Worm (Caenorhabditis elegans) whole organism, young adult: ENCODE results near the gene chs-2.

Experiments
- B0019.2 ChIP-seq: fragments of 200-800 bp; sonication (Bioruptor generic); conservative IDR thresholded peaks from 2 replicates; pipeline ENCODE4 v1.3.6; 2022; ENCODE audit warnings: missing genetic modification reagents, missing genetic modification characterization, missing compliant biosample characterization
- B0261.1 ChIP-seq: sonication (generic microtip); optimal IDR thresholded peaks from 2 replicates; lab custom pipeline; 2016; ENCODE audit warnings: mild to moderate bottlenecking, missing genetic modification characterization, moderate library complexity, missing compliant biosample characterization
- C06A6.2 ChIP-seq: fragments of 200-800 bp; sonication (Bioruptor generic); conservative IDR thresholded peaks from 2 replicates; pipeline ENCODE4 v1.3.6; 2022; ENCODE audit warnings: missing genetic modification characterization, missing compliant biosample characterization
- F22D6.2 ChIP-seq: sonication (generic microtip); optimal IDR thresholded peaks from 2 replicates; lab custom pipeline; 2016; ENCODE audit warnings: mild to moderate bottlenecking, missing genetic modification characterization, missing compliant biosample characterization
- F37B4.10 ChIP-seq: fragments of 200-800 bp; sonication (Bioruptor generic); IDR thresholded peaks from 2 replicates; pipeline ENCODE4 v1.3.6; 2022; ENCODE audit warnings: missing genetic modification characterization, missing compliant biosample characterization
- F52B5.7 ChIP-seq: sonication (generic microtip); optimal IDR thresholded peaks from 2 replicates; lab custom pipeline; 2016; ENCODE audit warnings: mild to moderate bottlenecking, missing genetic modification characterization, missing compliant biosample characterization
- F55B11.4 ChIP-seq: sonication (generic microtip); optimal IDR thresholded peaks from 2 replicates; lab custom pipeline; 2016; ENCODE audit warnings: missing compliant biosample characterization, missing genetic modification characterization, borderline replicate concordance; ENCODE audit not compliant: insufficient read depth
- F57C9.4 ChIP-seq: sonication (generic microtip); optimal IDR thresholded peaks from 2 replicates; lab custom pipeline; 2017; ENCODE audit warnings: mild to moderate bottlenecking, missing genetic modification characterization, missing compliant biosample characterization
- Y79H2A.3 ChIP-seq: fragments of 200-800 bp; sonication (Bioruptor generic); conservative IDR thresholded peaks from 2 replicates; pipeline ENCODE4 v1.3.6; 2022; ENCODE audit warnings: missing genetic modification reagents, missing genetic modification characterization, missing compliant biosample characterization
- akir-1 ChIP-seq: fragments of 200-800 bp; sonication (Bioruptor generic); optimal IDR thresholded peaks from 2 replicates; lab custom pipeline; 2018; ENCODE audit warnings: mild to moderate bottlenecking, missing genetic modification characterization, moderate library complexity, missing compliant biosample characterization
- aptf-3 ChIP-seq: fragments of 200-800 bp; sonication (Bioruptor generic); IDR thresholded peaks from 2 replicates; pipeline ENCODE4 v1.3.6; 2022; ENCODE audit warnings: missing genetic modification characterization, missing compliant biosample characterization
- atf-7 ChIP-seq: sonication (generic microtip); optimal IDR thresholded peaks from 2 replicates; lab custom pipeline; 2017; ENCODE audit warnings: mild to moderate bottlenecking, missing genetic modification characterization, missing compliant biosample characterization
- attf-6 ChIP-seq: fragments of 200-800 bp; sonication (Bioruptor generic); IDR thresholded peaks from 2 replicates; pipeline ENCODE4 v1.3.6; 2022; ENCODE audit warnings: missing genetic modification reagents, missing genetic modification characterization, missing compliant biosample characterization
- bed-1 ChIP-seq: fragments of 200-800 bp; sonication (Bioruptor generic); IDR thresholded peaks from 2 replicates; pipeline ENCODE4 v1.3.6; 2022; ENCODE audit warnings: missing genetic modification reagents, missing genetic modification characterization, missing compliant biosample characterization
- bed-2 ChIP-seq: fragments of 200-800 bp; sonication (Bioruptor generic); IDR thresholded peaks from 2 replicates; pipeline ENCODE4 v1.3.6; 2022; ENCODE audit warnings: missing genetic modification reagents, missing genetic modification characterization, missing compliant biosample characterization
- cebp-1 ChIP-seq, 2 experiments: fragments of 200-800 bp in 1 of 2; sonication (Bioruptor generic) in 1 of 2; sonication (generic microtip) in 1 of 2; IDR thresholded peaks in 1 of 2; optimal IDR thresholded peaks in 1 of 2; 2 replicates each; pipeline versions ENCODE4 v1.3.6 to Lab custom; 2017 to 2022; ENCODE audit warnings: missing compliant biosample characterization in 2 of 2, missing genetic modification characterization in 2 of 2, mild to moderate bottlenecking in 1 of 2, missing genetic modification reagents in 1 of 2, moderate library complexity in 1 of 2
- ceh-100 ChIP-seq: fragments of 200-800 bp; sonication (Bioruptor generic); IDR thresholded peaks from 2 replicates; pipeline ENCODE4 v1.3.6; 2022; ENCODE audit warnings: missing genetic modification reagents, missing genetic modification characterization, missing compliant biosample characterization
- ceh-27 ChIP-seq: fragments of 200-800 bp; sonication (Bioruptor generic); optimal IDR thresholded peaks from 2 replicates; lab custom pipeline; 2018; ENCODE audit warnings: mild to moderate bottlenecking, missing genetic modification characterization, moderate library complexity, missing compliant biosample characterization
- ceh-91 ChIP-seq: fragments of 200-800 bp; sonication (Bioruptor generic); IDR thresholded peaks from 2 replicates; pipeline ENCODE4 v1.3.6; 2022; ENCODE audit warnings: missing genetic modification reagents, missing genetic modification characterization, missing compliant biosample characterization
- die-1 ChIP-seq: sonication (generic microtip); optimal IDR thresholded peaks from 2 replicates; lab custom pipeline; 2016; ENCODE audit warnings: missing genotype, mild to moderate bottlenecking, missing genetic modification characterization, missing compliant biosample characterization
- dpff-1 ChIP-seq: sonication (generic microtip); optimal IDR thresholded peaks from 2 replicates; lab custom pipeline; 2017; ENCODE audit warnings: mild to moderate bottlenecking, missing genetic modification characterization, missing compliant biosample characterization
- efl-1 ChIP-seq: fragments of 150-350 bp; optimal IDR thresholded peaks from 2 replicates; lab custom pipeline; 2014; ENCODE audit warnings: missing biosample characterization, missing genetic modification reagents, missing genetic modification characterization
- egl-18 ChIP-seq: fragments of 200-800 bp; sonication (Bioruptor generic); IDR thresholded peaks from 2 replicates; pipeline ENCODE4 v1.3.6; 2022; ENCODE audit warnings: missing genetic modification reagents, missing genetic modification characterization, missing compliant biosample characterization
- egrh-3 ChIP-seq: fragments of 200-800 bp; sonication (Bioruptor generic); IDR thresholded peaks from 2 replicates; pipeline ENCODE4 v1.3.6; 2022; ENCODE audit warnings: missing genetic modification reagents, missing genetic modification characterization, missing compliant biosample characterization
- hlh-26 ChIP-seq: fragments of 200-800 bp; sonication (Bioruptor generic); conservative IDR thresholded peaks from 2 replicates; pipeline ENCODE4 v1.3.6; 2022; ENCODE audit warnings: missing genetic modification reagents, missing genetic modification characterization, missing compliant biosample characterization
- hmg-1.2 ChIP-seq: fragments of 200-800 bp; sonication (Bioruptor generic); IDR thresholded peaks from 2 replicates; pipeline ENCODE4 v1.3.6; 2022; ENCODE audit warnings: missing genetic modification reagents, missing genetic modification characterization, missing compliant biosample characterization
- lin-35 ChIP-seq, 3 experiments: fragments of 150-350 bp in 2 of 3; sonication (generic microtip) in 1 of 3; optimal IDR thresholded peaks; 2 replicates each; lab custom pipeline; 2014 to 2018; ENCODE audit warnings: missing biosample characterization in 3 of 3, missing genetic modification characterization in 3 of 3, missing genetic modification reagents in 3 of 3
- lin-54 ChIP-seq: fragments of 200-800 bp; sonication (Bioruptor generic); optimal IDR thresholded peaks from 2 replicates; lab custom pipeline; 2018; ENCODE audit warnings: mild to moderate bottlenecking, missing genetic modification characterization, missing compliant biosample characterization
- lir-1 ChIP-seq: fragments of 200-800 bp; sonication (Bioruptor generic); conservative IDR thresholded peaks from 2 replicates; pipeline ENCODE4 v1.3.6; 2022; ENCODE audit warnings: missing genetic modification reagents, missing genetic modification characterization, missing compliant biosample characterization
- lsy-27 ChIP-seq: sonication (generic microtip); optimal IDR thresholded peaks from 2 replicates; lab custom pipeline; 2017; ENCODE audit warnings: missing genetic modification characterization, mild to moderate bottlenecking, missing compliant biosample characterization, antibody characterized with exemption, missing genotype, borderline replicate concordance; ENCODE audit not compliant: insufficient read depth
- madf-10 ChIP-seq: sonication (generic microtip); optimal IDR thresholded peaks from 2 replicates; lab custom pipeline; 2016; ENCODE audit warnings: mild to moderate bottlenecking, missing genetic modification characterization, missing compliant biosample characterization
- madf-6 ChIP-seq: fragments of 200-800 bp; sonication (Bioruptor generic); IDR thresholded peaks from 2 replicates; pipeline ENCODE4 v1.3.6; 2022; ENCODE audit warnings: missing genetic modification reagents, missing genetic modification characterization, missing compliant biosample characterization
- nfya-1 ChIP-seq: sonication (generic microtip); optimal IDR thresholded peaks from 2 replicates; lab custom pipeline; 2017; ENCODE audit warnings: antibody characterized with exemption, missing compliant biosample characterization, missing genetic modification characterization, borderline replicate concordance; ENCODE audit not compliant: insufficient read depth
- nfya-2 ChIP-seq: fragments of 200-800 bp; sonication (Bioruptor generic); IDR thresholded peaks from 2 replicates; pipeline ENCODE4 v1.3.6; 2022; ENCODE audit warnings: missing genetic modification reagents, missing genetic modification characterization, missing compliant biosample characterization
- nfyb-1 ChIP-seq: fragments of 200-800 bp; sonication (Bioruptor generic); IDR thresholded peaks from 2 replicates; pipeline ENCODE4 v1.3.6; 2022; ENCODE audit warnings: missing genetic modification reagents, missing genetic modification characterization, missing compliant biosample characterization
- nhr-179 ChIP-seq: sonication (generic microtip); optimal IDR thresholded peaks from 2 replicates; lab custom pipeline; 2016; ENCODE audit warnings: mild to moderate bottlenecking, missing genetic modification characterization, missing compliant biosample characterization
- nhr-80 ChIP-seq: sonication (generic microtip); optimal IDR thresholded peaks from 2 replicates; lab custom pipeline; 2016; ENCODE audit warnings: missing genetic modification characterization, missing compliant biosample characterization
- nhr-90 ChIP-seq: sonication (generic microtip); optimal IDR thresholded peaks from 2 replicates; lab custom pipeline; 2016; ENCODE audit warnings: missing genotype, mild to moderate bottlenecking, missing genetic modification characterization, missing compliant biosample characterization
- rec-8 ChIP-seq, 2 experiments: sonication (generic microtip); optimal IDR thresholded peaks; 2 replicates each; lab custom pipeline; 2016; ENCODE audit warnings: mild to moderate bottlenecking in 2 of 2, missing genetic modification characterization in 2 of 2, missing genetic modification reagents in 2 of 2, missing genotype in 2 of 2, missing biosample characterization in 1 of 2, missing compliant biosample characterization in 1 of 2, moderate library complexity in 1 of 2
- repo-1 ChIP-seq: sonication (generic microtip); optimal IDR thresholded peaks from 2 replicates; lab custom pipeline; 2017; ENCODE audit warnings: mild to moderate bottlenecking, missing genetic modification characterization, missing compliant biosample characterization
- snpc-4 ChIP-seq, 5 experiments: fragments of 150-350 bp in 1 of 5; sonication (generic microtip) in 4 of 5; optimal IDR thresholded peaks; 2 replicates each; lab custom pipeline; 2014 to 2018; ENCODE audit warnings: missing genetic modification characterization in 5 of 5, missing biosample characterization in 3 of 5, antibody characterized with exemption in 2 of 5, mild to moderate bottlenecking in 2 of 5, missing compliant biosample characterization in 2 of 5, missing genotype in 2 of 5, moderate library complexity in 2 of 5, missing genetic modification reagents in 1 of 5
- tbp1 ChIP-seq: fragments of 200-800 bp; sonication (Bioruptor generic); optimal IDR thresholded peaks from 2 replicates; lab custom pipeline; 2018; ENCODE audit warnings: mild to moderate bottlenecking, missing genetic modification characterization, missing compliant biosample characterization
- tlf-1 ChIP-seq: fragments of 200-800 bp; sonication (Bioruptor generic); optimal IDR thresholded peaks from 2 replicates; lab custom pipeline; 2018; ENCODE audit warnings: mild to moderate bottlenecking, missing genetic modification characterization, missing compliant biosample characterization
- xnd-1 ChIP-seq: sonication (generic microtip); optimal IDR thresholded peaks from 2 replicates; lab custom pipeline; 2016; ENCODE audit warnings: missing genotype, missing genetic modification reagents, missing genetic modification characterization, missing compliant biosample characterization
- ztf-26 ChIP-seq: sonication (generic microtip); optimal IDR thresholded peaks from 2 replicates; lab custom pipeline; 2017; ENCODE audit warnings: missing genetic modification characterization, missing compliant biosample characterization
- ztf-28 ChIP-seq: fragments of 200-800 bp; sonication (Bioruptor generic); IDR thresholded peaks from 2 replicates; pipeline ENCODE4 v1.3.6; 2022; ENCODE audit warnings: missing genetic modification reagents, missing genetic modification characterization, missing compliant biosample characterization

chs-2 gene

ce11 chrII:221212-221611 lies 24.4 kb downstream of the chs-2 start (continued):
- TF ChIP-seq xnd-1 (tag; lab: Kevin White, UChicago), result no peak
- peak; percentile 39; the same call in 1 of the 2 replicates for TF ChIP-seq cebp-1 (GFP tag; IDR thresholded peaks at IDR 0.05; lab: Robert Waterston, UW)
- peak; percentile 84 for TF ChIP-seq cebp-1 (tag; optimal IDR thresholded peaks at IDR 0.05; lab: Kevin White, UChicago)
- peak; percentile 69 for TF ChIP-seq ceh-27 (GFP tag; lab: Kevin White, UChicago)
- no peak for TF ChIP-seq lsy-27
- no peak for TF ChIP-seq dpff-1 (tag; lab: Kevin White, UChicago)
- TF ChIP-seq ztf-26 (tag; lab: Kevin White, UChicago), result peak; percentile 71
- no peak for TF ChIP-seq aptf-3 (GFP tag; lab: Robert Waterston, UW)
- TF ChIP-seq hmg-1.2 (GFP tag; lab: Robert Waterston, UW), result peak; percentile 79; the same call in 1 of the 2 replicates
- 0 out of 2 replicates have a peak, but pooled peaks have one; percentile 39 for TF ChIP-seq lir-1
- TF ChIP-seq nhr-179 (tag; lab: Kevin White, UChicago), result no peak
- TF ChIP-seq egrh-3, result peak; percentile 68
- TF ChIP-seq ceh-91 (GFP tag; lab: Robert Waterston, UW), result no peak
- TF ChIP-seq snpc-4 (GFP tag; optimal IDR thresholded peaks at IDR 0.05; lab: Kevin White, UChicago), result no peak
- peak in 3 of 4 experiments; percentile 4 to 67 (median 31) for TF ChIP-seq snpc-4 (tag; optimal IDR thresholded peaks at IDR 0.05; lab: Kevin White, UChicago)
- TF ChIP-seq lin-54, result peak; percentile 28
- no peak for TF ChIP-seq F37B4.10 (GFP tag; lab: Robert Waterston, UW)
- TF ChIP-seq B0261.1, result no peak
- no peak for TF ChIP-seq F22D6.2 (tag; lab: Kevin White, UChicago)
- no peak for TF ChIP-seq ztf-28
- TF ChIP-seq efl-1 (GFP tag; lab: Kevin White, UChicago), result no peak
- no peak for TF ChIP-seq attf-6 (GFP tag; lab: Robert Waterston, UW)
- peak; percentile 41 for TF ChIP-seq repo-1 (tag; lab: Kevin White, UChicago)
- TF ChIP-seq egl-18 (GFP tag; lab: Robert Waterston, UW), result no peak
- no peak for TF ChIP-seq nfya-2 (GFP tag; lab: Robert Waterston, UW)
- TF ChIP-seq lin-35 (GFP tag; optimal IDR thresholded peaks at IDR 0.05; lab: Kevin White, UChicago), result peak in 1 of 3 experiments; percentile 51
- no peak for TF ChIP-seq B0019.2 (GFP tag; lab: Robert Waterston, UW)
- peak; percentile 65; the same call in 1 of the 2 replicates for TF ChIP-seq nfyb-1 (GFP tag; lab: Robert Waterston, UW)
- TF ChIP-seq C06A6.2 (GFP tag; lab: Robert Waterston, UW), result no peak
- TF ChIP-seq ceh-100, result no peak
- peak; percentile 67 for TF ChIP-seq nhr-80 (tag; lab: Kevin White, UChicago)
- peak; percentile 63 for TF ChIP-seq madf-10 (tag; lab: Kevin White, UChicago)
- no peak for TF ChIP-seq bed-2
- TF ChIP-seq nfya-1 (tag; lab: Kevin White, UChicago), result no peak
- peak; percentile 46 for TF ChIP-seq atf-7
- no peak for TF ChIP-seq Y79H2A.3 (GFP tag; lab: Robert Waterston, UW)
- no peak for TF ChIP-seq F55B11.4 (tag; lab: Kevin White, UChicago)
- no peak for TF ChIP-seq hlh-26 (GFP tag; lab: Robert Waterston, UW)
- TF ChIP-seq F52B5.7 (tag; lab: Kevin White, UChicago), result no peak
- TF ChIP-seq madf-6, result no peak
- TF ChIP-seq tbp1 (GFP tag; lab: Kevin White, UChicago), result peak; percentile 36
- TF ChIP-seq die-1, result peak; percentile 38
- no peak for TF ChIP-seq akir-1 (GFP tag; lab: Kevin White, UChicago)
- TF ChIP-seq tlf-1 (GFP tag; lab: Kevin White, UChicago), result peak; percentile 38
- no peak for TF ChIP-seq nhr-90 (tag; lab: Kevin White, UChicago)
- no peak for TF ChIP-seq bed-1
- no peak for TF ChIP-seq F57C9.4 (tag; lab: Kevin White, UChicago)
- no peak for TF ChIP-seq rec-8 (tag; optimal IDR thresholded peaks at IDR 0.05; lab: Kevin White, UChicago)
